Fruit fly (Drosophila melanogaster) whole organism, pupa: Measurements from ENCODE around the gene Pex10.

Experiments
- CG14655 ChIP-seq: fragments of 200-800 bp; sonication (Bioruptor generic); optimal IDR thresholded peaks from 3 replicates; lab custom pipeline; 2017; ENCODE audit warnings: mild to moderate bottlenecking, missing biosample characterization, missing genetic modification reagents, missing genetic modification characterization
- CG15710 ChIP-seq: fragments of 200-800 bp; sonication (Bioruptor generic); optimal IDR thresholded peaks from 2 replicates; lab custom pipeline; 2018; ENCODE audit warnings: missing biosample characterization, mild to moderate bottlenecking, missing genetic modification characterization, moderate library complexity
- CG34367 ChIP-seq: fragments of 200-800 bp; sonication (Bioruptor generic); optimal IDR thresholded peaks from 2 replicates; lab custom pipeline; 2018; ENCODE audit warnings: missing biosample characterization, mild to moderate bottlenecking, missing genetic modification characterization
- CG8301 ChIP-seq: fragments of 200-800 bp; sonication (Bioruptor generic); optimal IDR thresholded peaks from 2 replicates; lab custom pipeline; 2018; ENCODE audit warnings: missing biosample characterization, mild to moderate bottlenecking, missing genetic modification characterization
- D1 ChIP-seq: fragments of 200-800 bp; sonication (Bioruptor generic); optimal IDR thresholded peaks from 2 replicates; lab custom pipeline; 2018; ENCODE audit warnings: missing biosample characterization, mild to moderate bottlenecking, missing genetic modification characterization, moderate library complexity
- Ets98B ChIP-seq: fragments of 200-800 bp; sonication (Bioruptor generic); IDR thresholded peaks from 2 replicates; pipeline ENCODE4 v1.3.6; 2022; ENCODE audit warnings: missing biosample characterization, missing genetic modification characterization
- Pif1B ChIP-seq: fragments of 200-800 bp; sonication (Bioruptor generic); optimal IDR thresholded peaks from 3 replicates; lab custom pipeline; 2016; ENCODE audit warnings: missing biosample characterization, missing genetic modification characterization
- fd96Ca ChIP-seq: fragments of 200-800 bp; sonication (Bioruptor generic); IDR thresholded peaks from 3 replicates; pipeline ENCODE4 v1.3.6; 2022; ENCODE audit warnings: missing biosample characterization, missing genetic modification characterization

DNA sequence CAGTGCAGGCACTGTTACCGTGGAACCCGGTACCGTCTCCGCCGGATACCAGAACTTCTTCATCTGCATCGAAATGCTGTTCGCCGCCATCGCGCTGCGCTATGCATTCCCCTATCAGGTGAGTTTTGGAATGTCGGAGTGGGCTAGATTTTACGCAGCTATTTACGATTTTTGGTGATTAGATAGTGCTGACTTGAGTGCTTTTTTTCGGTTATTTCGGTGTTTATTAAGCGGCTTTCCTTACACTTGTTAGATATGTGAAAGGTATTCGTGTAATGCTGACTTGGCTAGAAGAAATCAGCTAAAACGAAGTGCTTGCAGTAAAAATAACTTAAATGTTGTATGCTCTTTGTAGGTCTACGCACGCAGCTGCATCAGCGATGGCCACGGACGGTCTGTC is 15.2 kb downstream of the Pex10 start:
- TF ChIP-seq fd96Ca (GFP tag; lab: Robert Waterston, UW), result no peak
- TF ChIP-seq CG34367 (tag; lab: Kevin White, UChicago), result no peak
- no peak for TF ChIP-seq CG14655 (GFP tag; lab: Kevin White, UChicago)
- no peak for TF ChIP-seq Pif1B
- no peak for TF ChIP-seq CG8301 (tag; lab: Kevin White, UChicago)
- TF ChIP-seq CG15710, result no peak
- TF ChIP-seq D1 (tag; lab: Kevin White, UChicago), result no peak
- TF ChIP-seq Ets98B, result no peak
